Fruit fly (Drosophila melanogaster) whole organism, embryonic: ENCODE measurements around the gene CG14234.

Source experiments
- Bdp1 ChIP-seq: fragments of 200-800 bp; sonication (Bioruptor generic); optimal IDR thresholded peaks from 3 replicates; lab custom pipeline; 2016; ENCODE audit warnings: missing biosample characterization, missing genetic modification characterization
- CG1024 ChIP-seq: fragments of 200-800 bp; sonication (Bioruptor generic); IDR thresholded peaks from 2 replicates; pipeline ENCODE4 v1.3.6; 2022; ENCODE audit warnings: missing biosample characterization, missing genetic modification characterization
- CG10366 ChIP-seq: fragments of 200-800 bp; sonication (Bioruptor generic); IDR thresholded peaks from 2 replicates; pipeline ENCODE4 v1.3.6; 2022; ENCODE audit warnings: missing biosample characterization, missing genetic modification characterization
- CG10959 ChIP-seq: fragments of 200-800 bp; sonication (Bioruptor generic); IDR thresholded peaks from 2 replicates; pipeline ENCODE4 v1.3.6; 2022; ENCODE audit warnings: missing biosample characterization, missing genetic modification characterization
- CG12219 ChIP-seq: fragments of 200-800 bp; sonication (Bioruptor generic); optimal IDR thresholded peaks from 3 replicates; lab custom pipeline; 2018; ENCODE audit warnings: missing biosample characterization, mild to moderate bottlenecking, missing genetic modification characterization
- CG12659 ChIP-seq: fragments of 200-800 bp; sonication (Bioruptor generic); optimal IDR thresholded peaks from 3 replicates; lab custom pipeline; 2017; ENCODE audit warnings: mild to moderate bottlenecking, missing biosample characterization, missing genetic modification reagents, missing genetic modification characterization
- CG13287 ChIP-seq: fragments of 200-800 bp; sonication (Bioruptor generic); IDR thresholded peaks from 2 replicates; pipeline ENCODE4 v1.3.6; 2022; ENCODE audit warnings: missing biosample characterization, missing genetic modification characterization; ENCODE audit not compliant: partially characterized antibody
- CG14050 ChIP-seq: fragments of 200-800 bp; sonication (Bioruptor generic); IDR thresholded peaks from 3 replicates; pipeline ENCODE4 v1.3.6; 2022; ENCODE audit warnings: missing biosample characterization, missing genetic modification characterization
- CG14860 ChIP-seq: fragments of 200-800 bp; sonication (Bioruptor generic); IDR thresholded peaks from 3 replicates; pipeline ENCODE4 v1.3.6; 2022; ENCODE audit warnings: missing biosample characterization, missing genetic modification characterization; ENCODE audit not compliant: partially characterized antibody
- CG15073 ChIP-seq: fragments of 200-800 bp; sonication (Bioruptor generic); optimal IDR thresholded peaks from 2 replicates; lab custom pipeline; 2016; ENCODE audit warnings: missing biosample characterization, missing genetic modification characterization
- CG18599 ChIP-seq: fragments of 200-800 bp; sonication (Bioruptor generic); optimal IDR thresholded peaks from 3 replicates; lab custom pipeline; 2017; ENCODE audit warnings: missing biosample characterization, missing genetic modification characterization, mild to moderate bottlenecking, moderate library complexity, missing genetic modification reagents
- CG2129 ChIP-seq: fragments of 200-800 bp; sonication (Bioruptor generic); IDR thresholded peaks from 2 replicates; pipeline ENCODE4 v1.3.6; 2022; ENCODE audit warnings: missing biosample characterization, missing genetic modification characterization; ENCODE audit not compliant: partially characterized antibody
- CG2712 ChIP-seq: fragments of 200-800 bp; optimal IDR thresholded peaks from 3 replicates; lab custom pipeline; 2019; ENCODE audit warnings: missing biosample characterization, mild to moderate bottlenecking, missing genetic modification characterization, moderate library complexity
- CG34422 ChIP-seq: fragments of 200-800 bp; sonication (Bioruptor generic); IDR thresholded peaks from 3 replicates; pipeline ENCODE4 v1.3.6; 2022; ENCODE audit warnings: missing biosample characterization, missing genetic modification characterization
- CG6689 ChIP-seq: fragments of 200-800 bp; sonication (Bioruptor generic); IDR thresholded peaks from 2 replicates; pipeline ENCODE4 v1.3.6; 2022; ENCODE audit warnings: missing biosample characterization, missing genetic modification characterization
- CG7745 ChIP-seq: fragments of 200-800 bp; sonication (Bioruptor generic); optimal IDR thresholded peaks from 2 replicates; lab custom pipeline; 2018; ENCODE audit warnings: missing biosample characterization, mild to moderate bottlenecking, missing genetic modification characterization, moderate library complexity
- CG9876 ChIP-seq: fragments of 200-800 bp; sonication (Bioruptor generic); optimal IDR thresholded peaks from 2 replicates; lab custom pipeline; 2016; ENCODE audit warnings: missing biosample characterization, missing genetic modification characterization
- CTCF ChIP-seq: fragments of 200-800 bp; sonication (Bioruptor generic); optimal IDR thresholded peaks from 2 replicates; lab custom pipeline; 2017; ENCODE audit warnings: missing biosample characterization, mild to moderate bottlenecking, missing genetic modification characterization, moderate library complexity
- Deaf1 ChIP-seq: fragments of 200-800 bp; optimal IDR thresholded peaks from 3 replicates; lab custom pipeline; 2019; ENCODE audit warnings: missing biosample characterization, mild to moderate bottlenecking, missing genetic modification characterization, moderate library complexity
- Dip2 ChIP-seq: fragments of 200-800 bp; sonication (Bioruptor generic); IDR thresholded peaks from 2 replicates; pipeline ENCODE4 v1.3.6; 2022; ENCODE audit warnings: missing biosample characterization, missing genetic modification characterization
- HmgZ ChIP-seq: fragments of 200-800 bp; sonication (Bioruptor generic); optimal IDR thresholded peaks from 2 replicates; lab custom pipeline; 2018; ENCODE audit warnings: missing biosample characterization, mild to moderate bottlenecking, missing genetic modification characterization
- Kr ChIP-seq: fragments of 200-800 bp; sonication (Bioruptor generic); optimal IDR thresholded peaks from 2 replicates; lab custom pipeline; 2017; ENCODE audit warnings: missing biosample characterization, mild to moderate bottlenecking, missing genetic modification characterization
- Lim3 ChIP-seq: fragments of 200-800 bp; sonication (Bioruptor generic); IDR thresholded peaks from 2 replicates; pipeline ENCODE4 v1.3.6; 2022; ENCODE audit warnings: missing biosample characterization, missing genetic modification characterization
- MESR4 ChIP-seq: fragments of 200-800 bp; sonication (Bioruptor generic); optimal IDR thresholded peaks from 2 replicates; lab custom pipeline; 2018; ENCODE audit warnings: missing biosample characterization, mild to moderate bottlenecking, missing genetic modification characterization, moderate library complexity
- Pdp1 ChIP-seq, 2 experiments: fragments of 200-800 bp; sonication (Bioruptor generic); optimal IDR thresholded peaks; 3 replicates each; lab custom pipeline; 2016; ENCODE audit warnings: missing biosample characterization in 2 of 2, missing genetic modification characterization in 2 of 2, mild to moderate bottlenecking in 1 of 2, moderate library complexity in 1 of 2
- Sox100B ChIP-seq: fragments of 200-800 bp; sonication (Bioruptor generic); optimal IDR thresholded peaks from 3 replicates; lab custom pipeline; 2018; ENCODE audit warnings: missing biosample characterization, mild to moderate bottlenecking, missing genetic modification characterization
- Sox102F ChIP-seq: fragments of 200-800 bp; sonication (Bioruptor generic); optimal IDR thresholded peaks from 2 replicates; lab custom pipeline; 2018; ENCODE audit warnings: missing biosample characterization, mild to moderate bottlenecking, missing genetic modification characterization, moderate library complexity
- Sry-δ ChIP-seq: fragments of 200-800 bp; sonication (Bioruptor generic); optimal IDR thresholded peaks from 2 replicates; lab custom pipeline; 2016; ENCODE audit warnings: missing biosample characterization, missing genetic modification characterization
- TFAM ChIP-seq: fragments of 200-800 bp; sonication (Bioruptor generic); optimal IDR thresholded peaks from 2 replicates; lab custom pipeline; 2017; ENCODE audit warnings: missing biosample characterization, missing genetic modification characterization, inconsistent platforms
- Vsx1 ChIP-seq: fragments of 200-800 bp; sonication (Bioruptor generic); optimal IDR thresholded peaks from 2 replicates; lab custom pipeline; 2017; ENCODE audit warnings: missing biosample characterization, mild to moderate bottlenecking, missing genetic modification characterization, missing genetic modification reagents
- amos ChIP-seq: fragments of 200-800 bp; sonication (Bioruptor generic); IDR thresholded peaks from 2 replicates; pipeline ENCODE4 v1.3.6; 2022; ENCODE audit warnings: missing biosample characterization, missing genetic modification characterization; ENCODE audit not compliant: partially characterized antibody
- ash1 ChIP-seq: fragments of 200-800 bp; sonication (Bioruptor generic); optimal IDR thresholded peaks from 2 replicates; lab custom pipeline; 2018; ENCODE audit warnings: missing biosample characterization, mild to moderate bottlenecking, missing genetic modification characterization
- az2 ChIP-seq: fragments of 200-800 bp; sonication (Bioruptor generic); optimal IDR thresholded peaks from 3 replicates; lab custom pipeline; 2016; ENCODE audit warnings: missing biosample characterization, missing genetic modification characterization
- dmrt99B ChIP-seq: fragments of 200-800 bp; sonication (Bioruptor generic); optimal IDR thresholded peaks from 2 replicates; lab custom pipeline; 2018; ENCODE audit warnings: missing biosample characterization, mild to moderate bottlenecking, missing genetic modification characterization, moderate library complexity
- fd96Cb ChIP-seq: fragments of 200-800 bp; sonication (Bioruptor generic); optimal IDR thresholded peaks from 2 replicates; lab custom pipeline; 2018; ENCODE audit warnings: missing biosample characterization, mild to moderate bottlenecking, missing genetic modification characterization, moderate library complexity
- fru ChIP-seq: fragments of >200 bp; optimal IDR thresholded peaks from 2 replicates; lab custom pipeline; 2017
- inv ChIP-seq: fragments of 200-800 bp; sonication (Bioruptor generic); IDR thresholded peaks from 2 replicates; pipeline ENCODE4 v1.3.6; 2022; ENCODE audit warnings: missing biosample characterization, missing genetic modification characterization; ENCODE audit not compliant: partially characterized antibody
- knrl ChIP-seq: fragments of 200-800 bp; sonication (Bioruptor generic); IDR thresholded peaks from 3 replicates; pipeline ENCODE4 v1.3.6; 2022; ENCODE audit warnings: missing biosample characterization, missing genetic modification characterization; ENCODE audit not compliant: partially characterized antibody
- mld ChIP-seq: fragments of 200-800 bp; sonication (Bioruptor generic); IDR thresholded peaks from 3 replicates; pipeline ENCODE4 v1.3.6; 2022; ENCODE audit warnings: missing biosample characterization, missing genetic modification characterization; ENCODE audit not compliant: partially characterized antibody
- nau ChIP-seq: fragments of 200-800 bp; sonication (Bioruptor generic); optimal IDR thresholded peaks from 3 replicates; lab custom pipeline; 2017; ENCODE audit warnings: missing biosample characterization, mild to moderate bottlenecking, missing genetic modification characterization, missing genetic modification reagents
- onecut ChIP-seq: fragments of 200-800 bp; sonication (Bioruptor generic); IDR thresholded peaks from 2 replicates; pipeline ENCODE4 v1.3.6; 2022; ENCODE audit warnings: missing biosample characterization, missing genetic modification characterization
- pita ChIP-seq: fragments of 200-800 bp; sonication (Bioruptor generic); optimal IDR thresholded peaks from 2 replicates; lab custom pipeline; 2017; ENCODE audit warnings: missing biosample characterization, mild to moderate bottlenecking, missing genetic modification characterization
- pros ChIP-seq: fragments of 200-800 bp; sonication (Bioruptor generic); optimal IDR thresholded peaks from 3 replicates; lab custom pipeline; 2019; ENCODE audit warnings: missing biosample characterization, mild to moderate bottlenecking, missing genetic modification characterization, moderate library complexity
- psq ChIP-seq: fragments of 200-800 bp; sonication (Bioruptor generic); optimal IDR thresholded peaks from 2 replicates; lab custom pipeline; 2017; ENCODE audit warnings: missing biosample characterization, missing genetic modification characterization
- pum ChIP-seq: fragments of 200-800 bp; sonication (Bioruptor generic); optimal IDR thresholded peaks from 2 replicates; lab custom pipeline; 2016; ENCODE audit warnings: missing biosample characterization, missing genetic modification characterization
- tap ChIP-seq: fragments of 200-800 bp; optimal IDR thresholded peaks from 3 replicates; lab custom pipeline; 2019; ENCODE audit warnings: missing biosample characterization, mild to moderate bottlenecking, missing genetic modification characterization, moderate library complexity
- tll ChIP-seq, 2 experiments: fragments of 200-800 bp in 1 of 2; fragments of >200 bp in 1 of 2; sonication (Bioruptor generic) in 1 of 2; optimal IDR thresholded peaks; 2 replicates each; lab custom pipeline; 2017 to 2019; ENCODE audit warnings: missing biosample characterization in 2 of 2, missing genetic modification characterization in 2 of 2, mild to moderate bottlenecking in 1 of 2, moderate library complexity in 1 of 2
- unpg ChIP-seq: fragments of 200-800 bp; sonication (Bioruptor generic); optimal IDR thresholded peaks from 3 replicates; lab custom pipeline; 2018; ENCODE audit warnings: missing biosample characterization, mild to moderate bottlenecking, missing genetic modification characterization, moderate library complexity
- usp ChIP-seq: fragments of >200 bp; optimal IDR thresholded peaks from 2 replicates; lab custom pipeline; 2017; ENCODE audit warnings: missing biosample characterization, missing genetic modification characterization
- vnd ChIP-seq: fragments of 200-800 bp; sonication (Bioruptor generic); IDR thresholded peaks from 3 replicates; pipeline ENCODE4 v1.3.6; 2022; ENCODE audit warnings: missing biosample characterization, missing genetic modification characterization; ENCODE audit not compliant: partially characterized antibody
- zfh2 ChIP-seq: fragments of 200-800 bp; sonication (Bioruptor generic); optimal IDR thresholded peaks from 2 replicates; lab custom pipeline; 2016; ENCODE audit warnings: missing biosample characterization, missing genetic modification characterization

The CG14234 gene

dm6 chrX:19730844-19731243, 4.5 kb upstream of the CG14234 start, which contains the start of gene AP-1-2beta (continued):
- no peak for TF ChIP-seq pum (GFP tag; lab: Kevin White, UChicago)
- no peak for TF ChIP-seq CG10366 (GFP tag; lab: Robert Waterston, UW)
- TF ChIP-seq CG12659 = peak; percentile 21
- TF ChIP-seq az2 = no peak
- TF ChIP-seq knrl = no peak
- TF ChIP-seq CG6689 (GFP tag; lab: Robert Waterston, UW) = no peak
- no peak for TF ChIP-seq Bdp1 (GFP tag; lab: Kevin White, UChicago)
- TF ChIP-seq MESR4 = peak; percentile 89
- TF ChIP-seq TFAM = no peak
- no peak for TF ChIP-seq inv
- TF ChIP-seq CG7745 (tag; lab: Kevin White, UChicago) = no peak
- no peak for TF ChIP-seq Deaf1 (tag; lab: Kevin White, UChicago)
- no peak for TF ChIP-seq pita (GFP tag; lab: Kevin White, UChicago)
- TF ChIP-seq CG13287 (GFP tag; lab: Robert Waterston, UW) = peak; percentile 57
- TF ChIP-seq vnd = no peak
- TF ChIP-seq fru (lab: Kevin White, UChicago) = no peak
- TF ChIP-seq dmrt99B = no peak
- no peak for TF ChIP-seq Sox102F (GFP tag; lab: Kevin White, UChicago)
- TF ChIP-seq amos (GFP tag; lab: Robert Waterston, UW) = peak; percentile 37; the same call in 1 of the 2 replicates
- TF ChIP-seq Dip2 (GFP tag; lab: Robert Waterston, UW) = no peak
- no peak for TF ChIP-seq unpg
- TF ChIP-seq Sox100B (GFP tag; lab: Kevin White, UChicago) = no peak
- TF ChIP-seq HmgZ = no peak
- no peak for TF ChIP-seq pros
- no peak for TF ChIP-seq CG12219 (GFP tag; lab: Kevin White, UChicago)
- TF ChIP-seq Pdp1 (GFP tag; optimal IDR thresholded peaks at IDR 0.05; lab: Kevin White, UChicago) = no peak
- TF ChIP-seq CG1024 (GFP tag; lab: Robert Waterston, UW) = no peak
- no peak for TF ChIP-seq CG15073 (GFP tag; lab: Kevin White, UChicago)
- no peak for TF ChIP-seq Kr (GFP tag; lab: Kevin White, UChicago)
- TF ChIP-seq fd96Cb (tag; lab: Kevin White, UChicago) = no peak
- TF ChIP-seq CG2712 (tag; lab: Kevin White, UChicago) = no peak
- no peak for TF ChIP-seq CG14050
- no peak for TF ChIP-seq onecut
- TF ChIP-seq CG34422 = no peak
- TF ChIP-seq psq (GFP tag; lab: Kevin White, UChicago) = no peak
- TF ChIP-seq CG18599 (GFP tag; lab: Kevin White, UChicago) = no peak
- no peak for TF ChIP-seq CTCF (GFP tag; lab: Kevin White, UChicago)
- no peak for TF ChIP-seq tap (tag; lab: Kevin White, UChicago)
- TF ChIP-seq Vsx1 (GFP tag; lab: Kevin White, UChicago) = no peak
- TF ChIP-seq Sry-δ (GFP tag; lab: Kevin White, UChicago) = peak; percentile 52
- no peak for TF ChIP-seq tll (GFP tag; optimal IDR thresholded peaks at IDR 0.05; lab: Kevin White, UChicago)
- peak; percentile 40; the same call in 1 of the 3 replicates for TF ChIP-seq CG14860 (GFP tag; lab: Robert Waterston, UW)
- TF ChIP-seq CG10959 (GFP tag; lab: Robert Waterston, UW) = no peak
- TF ChIP-seq mld (GFP tag; lab: Robert Waterston, UW) = peak; percentile 54; the same call in 1 of the 3 replicates
- TF ChIP-seq zfh2 (GFP tag; lab: Kevin White, UChicago) = no peak
- no peak for TF ChIP-seq CG9876
- TF ChIP-seq usp (GFP tag; lab: Kevin White, UChicago) = no peak
- no peak for TF ChIP-seq Lim3 (GFP tag; lab: Robert Waterston, UW)
- TF ChIP-seq nau = no peak
- TF ChIP-seq CG2129 (GFP tag; lab: Robert Waterston, UW) = no peak
- TF ChIP-seq ash1 = no peak
